Worm (Caenorhabditis elegans) whole organism, L4 larva: ENCODE measurements around the gene frpr-5.

Source experiments
- ama-1 ChIP-seq: fragments of 150-350 bp; optimal IDR thresholded peaks from 2 replicates; lab custom pipeline; 2014; ENCODE audit warnings: inconsistent platforms, mixed read lengths
- mdl-1 ChIP-seq, 2 experiments: fragments of 150-350 bp in 1 of 2; sonication (generic microtip) in 1 of 2; optimal IDR thresholded peaks; 2 replicates each; lab custom pipeline; 2014 to 2017; ENCODE audit warnings: missing biosample characterization in 2 of 2, missing genetic modification characterization in 2 of 2
- nhr-237 ChIP-seq: sonication (generic microtip); optimal IDR thresholded peaks from 2 replicates; lab custom pipeline; 2017; ENCODE audit warnings: missing biosample characterization, missing genetic modification characterization
- nhr-77 ChIP-seq: fragments of 150-350 bp; optimal IDR thresholded peaks from 2 replicates; lab custom pipeline; 2014; ENCODE audit warnings: missing biosample characterization, missing genetic modification characterization
- unc-62 ChIP-seq, 3 experiments: fragments of 150-350 bp in 1 of 3; sonication (generic microtip); optimal IDR thresholded peaks in 2 of 3; peaks in 1 of 3; 1 replicate in 1 of 3; 2 replicates in 2 of 3; lab custom pipeline; 2014 to 2017; ENCODE audit warnings: missing biosample characterization in 3 of 3, missing genetic modification characterization in 3 of 3, missing genetic modification reagents in 3 of 3, missing genotype in 1 of 3
- vab-7 ChIP-seq: fragments of 200-800 bp; sonication (Bioruptor generic); IDR thresholded peaks from 2 replicates; pipeline ENCODE4 v1.3.6; 2022; ENCODE audit warnings: missing genetic modification reagents, missing genetic modification characterization, missing compliant biosample characterization

DNA sequence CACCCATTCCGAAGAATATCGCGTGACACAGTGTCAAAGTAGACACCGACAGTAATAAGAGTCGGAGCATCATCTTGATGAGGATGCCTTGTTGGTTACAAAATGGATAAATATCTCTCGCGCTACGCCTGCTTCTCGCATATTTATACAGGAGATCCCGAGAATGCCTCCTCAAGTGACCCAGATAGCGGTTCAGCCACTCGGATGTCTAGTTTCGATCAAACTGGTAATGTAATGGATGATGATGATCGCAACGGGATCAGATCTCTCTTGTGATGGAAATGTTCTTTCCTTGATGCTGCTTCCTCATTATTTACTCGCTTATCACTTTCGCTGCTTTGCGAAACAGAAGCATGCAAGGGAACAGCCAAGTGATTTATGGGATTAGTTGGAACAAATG lies 27.9 kb upstream of the frpr-5 start, which contains the start of gene grl-17:
- TF ChIP-seq mdl-1 (tag; optimal IDR thresholded peaks at IDR 0.05; lab: Kevin White, UChicago) = no peak
- TF ChIP-seq unc-62 (GFP tag; optimal IDR thresholded peaks at IDR 0.05 in 1 of 2; lab: Kevin White, UChicago) = peak in 1 of 2 experiments; percentile 87
- no peak for TF ChIP-seq unc-62 (tag; optimal IDR thresholded peaks at IDR 0.05; lab: Kevin White, UChicago)
- TF ChIP-seq nhr-77 (tag; lab: Kevin White, UChicago) = no peak
- no peak for TF ChIP-seq nhr-237 (tag; lab: Kevin White, UChicago)
- TF ChIP-seq ama-1 = no peak
- TF ChIP-seq vab-7 (GFP tag; lab: Robert Waterston, UW) = no peak
